Fruit fly (Drosophila melanogaster) whole organism, adult: ENCODE results near the gene M6.

Source experiments
- CG5204 ChIP-seq: fragments of 200-800 bp; sonication (Bioruptor generic); optimal IDR thresholded peaks from 2 replicates; lab custom pipeline; 2016; ENCODE audit warnings: missing biosample characterization, missing genetic modification characterization
- CG7101 ChIP-seq: fragments of 200-800 bp; sonication (Bioruptor generic); optimal IDR thresholded peaks from 2 replicates; lab custom pipeline; 2018; ENCODE audit warnings: missing biosample characterization, mild to moderate bottlenecking, missing genetic modification characterization, moderate library complexity
- Mnt ChIP-seq: fragments of 200-800 bp; sonication (Bioruptor generic); optimal IDR thresholded peaks from 2 replicates; lab custom pipeline; 2016; ENCODE audit warnings: missing biosample characterization, mild to moderate bottlenecking, missing genetic modification characterization

DNA sequence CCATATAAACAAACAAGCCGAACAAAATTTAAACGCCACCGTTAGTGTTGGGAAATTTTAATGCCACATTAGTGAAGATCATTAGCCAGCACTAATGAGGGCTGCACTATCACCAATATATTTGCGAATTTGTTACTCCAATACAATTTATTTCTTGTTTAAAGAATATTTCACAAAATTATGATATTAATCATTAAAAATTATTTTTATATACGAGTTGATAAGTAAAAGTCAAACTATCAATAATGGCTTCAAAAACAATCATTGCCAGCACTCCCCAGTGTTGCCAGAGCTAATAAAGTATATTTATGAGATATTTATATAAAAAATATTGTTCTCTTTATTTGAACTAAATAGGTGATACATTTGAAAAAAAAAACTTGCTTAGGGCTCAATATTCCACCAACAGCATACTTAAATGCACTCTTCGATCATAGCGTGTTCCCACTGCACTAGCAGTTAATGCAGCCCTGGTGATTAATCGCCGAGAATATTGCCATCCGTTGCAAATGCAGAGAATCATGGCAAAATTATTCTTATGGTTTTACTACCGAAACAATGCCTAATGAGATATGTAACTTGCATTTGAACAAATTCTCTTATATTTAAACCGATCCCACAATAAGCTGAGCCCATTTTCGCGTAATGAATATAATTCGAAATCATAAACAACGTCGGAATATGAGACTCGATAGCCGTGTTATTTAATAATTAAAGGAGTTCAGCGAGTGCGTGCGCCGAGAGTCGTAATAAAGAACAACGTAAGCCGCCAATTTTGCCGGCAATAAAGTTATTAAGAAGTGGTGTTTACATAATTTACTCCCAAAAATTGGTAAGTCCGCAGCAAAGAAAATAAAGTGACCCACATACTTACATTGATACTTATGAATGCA is 8.4 kb downstream of the M6 start, which contains the start of the genes SAK and Cdk12:
- TF ChIP-seq CG7101 (tag; lab: Kevin White, UChicago) (peak; percentile 92), Mnt (GFP tag; lab: Kevin White, UChicago) (peak; percentile 58), CG5204 (GFP tag; lab: Kevin White, UChicago) (peak; percentile 84)
